Worm (Caenorhabditis elegans) whole organism, mixed stage, embryonic: ENCODE results near the gene lgc-31.

Source experiments
- blmp-1 ChIP-seq: fragments of 150-350 bp; optimal IDR thresholded peaks from 2 replicates; lab custom pipeline; 2014; ENCODE audit warnings: missing biosample characterization, missing genetic modification characterization
- lsy-2 ChIP-seq: fragments of 150-350 bp; optimal IDR thresholded peaks from 2 replicates; lab custom pipeline; 2014; ENCODE audit warnings: missing biosample characterization, missing genetic modification characterization
- snpc-4 ChIP-seq: fragments of 150-350 bp; optimal IDR thresholded peaks from 2 replicates; lab custom pipeline; 2014; ENCODE audit warnings: missing biosample characterization, missing genetic modification characterization
- unc-62 ChIP-seq: fragments of 150-350 bp; optimal IDR thresholded peaks from 2 replicates; lab custom pipeline; 2014; ENCODE audit warnings: missing biosample characterization, missing genetic modification reagents, missing genetic modification characterization

DNA sequence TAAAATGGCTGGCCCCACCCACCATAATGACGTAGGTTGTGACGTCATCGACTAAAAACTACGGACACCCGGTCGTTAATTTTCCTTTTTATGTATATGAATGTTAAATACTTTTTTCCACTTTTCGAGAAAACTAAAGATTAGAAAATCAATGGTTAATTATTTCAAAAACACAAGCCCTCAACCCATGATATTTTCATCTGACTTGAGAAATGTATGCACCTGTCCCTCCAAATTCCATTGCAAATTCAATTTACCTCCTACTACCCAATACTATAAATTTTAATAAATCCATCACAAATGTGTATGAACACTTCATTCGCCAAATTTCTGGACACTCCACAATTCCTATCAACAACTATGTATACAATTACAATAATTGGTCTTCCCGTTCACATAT lies 7.2 kb upstream of the lgc-31 start, which contains the start of gene srh-276:
- TF ChIP-seq unc-62 (GFP tag; lab: Kevin White, UChicago) (no peak), snpc-4 (no peak), lsy-2 (tag; lab: Kevin White, UChicago) (no peak), blmp-1 (tag; lab: Kevin White, UChicago) (no peak)
